Fruit fly (Drosophila melanogaster) whole organism, embryonic: ENCODE results near the gene Indy-2.
A peak's percentile ranks its signal among the peaks of the same experiment; 100 is the strongest.

Experiments
- Abd-B ChIP-seq: fragments of 200-800 bp; sonication (Bioruptor generic); optimal IDR thresholded peaks from 2 replicates; lab custom pipeline; 2018; ENCODE audit warnings: missing biosample characterization, mild to moderate bottlenecking, missing genetic modification characterization, moderate library complexity
- BEAF-32 ChIP-seq: fragments of 200-800 bp; sonication (Bioruptor generic); optimal IDR thresholded peaks from 3 replicates; lab custom pipeline; 2017; ENCODE audit warnings: missing biosample characterization, missing genetic modification characterization, mild to moderate bottlenecking, moderate library complexity, missing genetic modification reagents
- CG11723 ChIP-seq: fragments of 200-800 bp; sonication (Bioruptor generic); optimal IDR thresholded peaks from 2 replicates; lab custom pipeline; 2017; ENCODE audit warnings: missing biosample characterization, mild to moderate bottlenecking, missing genetic modification characterization
- CG12104 ChIP-seq: fragments of 200-800 bp; sonication (Bioruptor generic); optimal IDR thresholded peaks from 3 replicates; lab custom pipeline; 2016; ENCODE audit warnings: missing biosample characterization, missing genetic modification characterization
- CG13287 ChIP-seq: fragments of 200-800 bp; sonication (Bioruptor generic); IDR thresholded peaks from 2 replicates; pipeline ENCODE4 v1.3.6; 2022; ENCODE audit warnings: missing biosample characterization, missing genetic modification characterization; ENCODE audit not compliant: partially characterized antibody
- CG13424 ChIP-seq: fragments of 200-800 bp; sonication (Bioruptor generic); optimal IDR thresholded peaks from 2 replicates; lab custom pipeline; 2019; ENCODE audit warnings: missing biosample characterization, mild to moderate bottlenecking, missing genetic modification characterization, moderate library complexity
- CG14710 ChIP-seq: fragments of 200-800 bp; sonication (Bioruptor generic); optimal IDR thresholded peaks from 3 replicates; lab custom pipeline; 2019; ENCODE audit warnings: missing biosample characterization, mild to moderate bottlenecking, missing genetic modification characterization, moderate library complexity
- CG14860 ChIP-seq: fragments of 200-800 bp; sonication (Bioruptor generic); IDR thresholded peaks from 3 replicates; pipeline ENCODE4 v1.3.6; 2022; ENCODE audit warnings: missing biosample characterization, missing genetic modification characterization; ENCODE audit not compliant: partially characterized antibody
- CG17328 ChIP-seq: fragments of 200-800 bp; sonication (Bioruptor generic); IDR thresholded peaks from 2 replicates; pipeline ENCODE4 v1.3.6; 2022; ENCODE audit warnings: missing biosample characterization, missing genetic modification characterization
- CG17385 ChIP-seq: fragments of 200-800 bp; sonication (Bioruptor generic); optimal IDR thresholded peaks from 3 replicates; lab custom pipeline; 2018; ENCODE audit warnings: missing biosample characterization, mild to moderate bottlenecking, missing genetic modification characterization
- CG2116 ChIP-seq: fragments of 200-800 bp; sonication (Bioruptor generic); optimal IDR thresholded peaks from 3 replicates; lab custom pipeline; 2018; ENCODE audit warnings: missing biosample characterization, mild to moderate bottlenecking, missing genetic modification characterization
- CG30020 ChIP-seq: fragments of 200-800 bp; optimal IDR thresholded peaks from 2 replicates; lab custom pipeline; 2019; ENCODE audit warnings: missing biosample characterization, mild to moderate bottlenecking, missing genetic modification characterization, moderate library complexity
- CG31441 ChIP-seq: fragments of 200-800 bp; sonication (Bioruptor generic); IDR thresholded peaks from 2 replicates; pipeline ENCODE4 v1.3.6; 2022; ENCODE audit warnings: missing biosample characterization, missing genetic modification characterization
- CG32772 ChIP-seq: fragments of 200-800 bp; sonication (Bioruptor generic); IDR thresholded peaks from 2 replicates; pipeline ENCODE4 v1.3.6; 2022; ENCODE audit warnings: missing biosample characterization, missing genetic modification characterization
- CG3726 ChIP-seq: fragments of 200-800 bp; sonication (Bioruptor generic); IDR thresholded peaks from 3 replicates; pipeline ENCODE4, ENCODE4 v1.3.6; 2022; ENCODE audit warnings: missing biosample characterization, missing genetic modification characterization
- CG4617 ChIP-seq: fragments of 200-800 bp; sonication (Bioruptor generic); optimal IDR thresholded peaks from 3 replicates; lab custom pipeline; 2016; ENCODE audit warnings: missing biosample characterization, missing genetic modification characterization, borderline replicate concordance
- CG6254 ChIP-seq: fragments of 200-800 bp; sonication (Bioruptor generic); optimal IDR thresholded peaks from 3 replicates; lab custom pipeline; 2017; ENCODE audit warnings: mild to moderate bottlenecking, missing biosample characterization, missing genetic modification reagents, missing genetic modification characterization
- Dll ChIP-seq: fragments of 200-800 bp; sonication (Bioruptor generic); IDR thresholded peaks from 4 replicates; pipeline ENCODE4 v1.3.6; 2022; ENCODE audit warnings: missing biosample characterization, missing genetic modification characterization; ENCODE audit not compliant: partially characterized antibody
- Doc3 ChIP-seq: fragments of 200-800 bp; sonication (Bioruptor generic); IDR thresholded peaks from 3 replicates; pipeline ENCODE4 v1.3.6; 2022; ENCODE audit warnings: missing biosample characterization, missing genetic modification characterization; ENCODE audit not compliant: partially characterized antibody
- Dp ChIP-seq: fragments of 200-800 bp; sonication (Bioruptor generic); optimal IDR thresholded peaks from 2 replicates; lab custom pipeline; 2018; ENCODE audit warnings: missing biosample characterization, mild to moderate bottlenecking, missing genetic modification characterization, moderate library complexity
- E2f2 ChIP-seq: fragments of 200-800 bp; sonication (Bioruptor generic); IDR thresholded peaks from 2 replicates; pipeline ENCODE4 v1.3.6; 2022; ENCODE audit warnings: missing biosample characterization, missing genetic modification characterization
- Ets97D ChIP-seq: fragments of 200-800 bp; sonication (Bioruptor generic); optimal IDR thresholded peaks from 3 replicates; lab custom pipeline; 2016; ENCODE audit warnings: missing biosample characterization, missing genetic modification characterization
- H15 ChIP-seq: fragments of 200-800 bp; sonication (Bioruptor generic); IDR thresholded peaks from 3 replicates; pipeline ENCODE4 v1.3.6; 2022; ENCODE audit warnings: missing biosample characterization, missing genetic modification characterization
- MESR4 ChIP-seq: fragments of 200-800 bp; sonication (Bioruptor generic); optimal IDR thresholded peaks from 2 replicates; lab custom pipeline; 2018; ENCODE audit warnings: missing biosample characterization, mild to moderate bottlenecking, missing genetic modification characterization, moderate library complexity
- Med ChIP-seq: fragments of 200-800 bp; sonication (Bioruptor generic); peaks from one replicate; lab custom pipeline; 2016; ENCODE audit warnings: missing biosample characterization, missing genetic modification characterization, mild to moderate bottlenecking, inconsistent platforms, moderate library complexity
- Myb ChIP-seq: fragments of 200-800 bp; sonication (Bioruptor generic); optimal IDR thresholded peaks from 2 replicates; lab custom pipeline; 2016; ENCODE audit warnings: missing biosample characterization, missing genetic modification characterization
- Opbp ChIP-seq: fragments of 200-800 bp; sonication (Bioruptor generic); IDR thresholded peaks from 3 replicates; pipeline ENCODE4 v1.3.6; 2022; ENCODE audit warnings: missing biosample characterization, missing genetic modification characterization; ENCODE audit not compliant: partially characterized antibody
- Rx ChIP-seq: fragments of 200-800 bp; sonication (Bioruptor generic); IDR thresholded peaks from 2 replicates; pipeline ENCODE4 v1.3.6; 2022; ENCODE audit warnings: missing biosample characterization, missing genetic modification characterization
- Scr ChIP-seq: fragments of 200-800 bp; sonication (Bioruptor generic); IDR thresholded peaks from 2 replicates; pipeline ENCODE4 v1.3.6; 2022; ENCODE audit warnings: missing biosample characterization, missing genetic modification characterization; ENCODE audit not compliant: partially characterized antibody
- Sin3A ChIP-seq: fragments of >200 bp; optimal IDR thresholded peaks from 2 replicates; lab custom pipeline; 2018
- Sry-β ChIP-seq: fragments of 200-800 bp; sonication (Bioruptor generic); optimal IDR thresholded peaks from 2 replicates; lab custom pipeline; 2018; ENCODE audit warnings: missing biosample characterization, mild to moderate bottlenecking, missing genetic modification characterization, moderate library complexity
- YL-1 ChIP-seq: fragments of 200-800 bp; sonication (Bioruptor generic); optimal IDR thresholded peaks from 3 replicates; lab custom pipeline; 2017; ENCODE audit warnings: missing biosample characterization, mild to moderate bottlenecking, missing genetic modification characterization
- amos ChIP-seq: fragments of 200-800 bp; sonication (Bioruptor generic); IDR thresholded peaks from 2 replicates; pipeline ENCODE4 v1.3.6; 2022; ENCODE audit warnings: missing biosample characterization, missing genetic modification characterization; ENCODE audit not compliant: partially characterized antibody
- bbx ChIP-seq: fragments of 200-800 bp; sonication (Bioruptor generic); IDR thresholded peaks from 2 replicates; pipeline ENCODE4 v1.3.6; 2022; ENCODE audit warnings: missing biosample characterization, missing genetic modification characterization; ENCODE audit not compliant: partially characterized antibody
- bsh ChIP-seq, 2 experiments: fragments of 200-800 bp; sonication (Bioruptor generic); optimal IDR thresholded peaks; 2 replicates each; lab custom pipeline; 2017 to 2018; ENCODE audit warnings: mild to moderate bottlenecking in 2 of 2, missing biosample characterization in 2 of 2, missing genetic modification characterization in 2 of 2, moderate library complexity in 1 of 2
- ci ChIP-seq: fragments of 200-800 bp; sonication (Bioruptor generic); IDR thresholded peaks from 3 replicates; pipeline ENCODE4 v1.3.6; 2022; ENCODE audit warnings: missing biosample characterization, missing genetic modification characterization
- fu2 ChIP-seq: fragments of 200-800 bp; sonication (Bioruptor generic); optimal IDR thresholded peaks from 2 replicates; lab custom pipeline; 2016; ENCODE audit warnings: missing biosample characterization, missing genetic modification characterization
- gcm ChIP-seq: fragments of 200-800 bp; sonication (Bioruptor generic); optimal IDR thresholded peaks from 2 replicates; lab custom pipeline; 2019; ENCODE audit warnings: missing biosample characterization, mild to moderate bottlenecking, missing genetic modification characterization, moderate library complexity
- salm ChIP-seq: fragments of 200-800 bp; sonication (Bioruptor generic); optimal IDR thresholded peaks from 2 replicates; lab custom pipeline; 2018; ENCODE audit warnings: missing biosample characterization, mild to moderate bottlenecking, missing genetic modification characterization
- sd ChIP-seq: fragments of 200-800 bp; sonication (Bioruptor generic); optimal IDR thresholded peaks from 3 replicates; lab custom pipeline; 2018; ENCODE audit warnings: missing biosample characterization, mild to moderate bottlenecking, missing genetic modification characterization, moderate library complexity
- sim ChIP-seq: fragments of 200-800 bp; sonication (Bioruptor generic); IDR thresholded peaks from 2 replicates; pipeline ENCODE4 v1.3.6; 2022; ENCODE audit warnings: missing biosample characterization, missing genetic modification characterization
- slou ChIP-seq: fragments of 200-800 bp; sonication (Bioruptor generic); optimal IDR thresholded peaks from 3 replicates; lab custom pipeline; 2016; ENCODE audit warnings: missing biosample characterization, missing genetic modification characterization
- ssp ChIP-seq: fragments of 200-800 bp; sonication (Bioruptor generic); IDR thresholded peaks from 2 replicates; pipeline ENCODE4 v1.3.6; 2022; ENCODE audit warnings: missing biosample characterization, missing genetic modification characterization
- tna ChIP-seq: fragments of 200-800 bp; sonication (Bioruptor generic); IDR thresholded peaks from 2 replicates; pipeline ENCODE4 v1.3.6; 2022; ENCODE audit warnings: missing biosample characterization, missing genetic modification characterization; ENCODE audit not compliant: partially characterized antibody
- unc-4 ChIP-seq: fragments of 200-800 bp; sonication (Bioruptor generic); IDR thresholded peaks from 2 replicates; pipeline ENCODE4 v1.3.6; 2022; ENCODE audit warnings: missing biosample characterization, missing genetic modification characterization; ENCODE audit not compliant: partially characterized antibody
- yki ChIP-seq: fragments of >200 bp; optimal IDR thresholded peaks from 3 replicates; lab custom pipeline; 2018

Indy-2 gene

dm6 chr3R:20021152-20021769 lies 21.3 kb upstream of the Indy-2 start, which contains the start of the genes PIG-L and psidin (continued):
- TF ChIP-seq bsh (GFP tag; optimal IDR thresholded peaks at IDR 0.05; lab: Kevin White, UChicago) (peak in 1 of 2 experiments; percentile 80), fu2 (GFP tag; lab: Kevin White, UChicago) (peak; percentile 84), Sry-β (GFP tag; lab: Kevin White, UChicago) (peak; percentile 53), sim (GFP tag; lab: Robert Waterston, UW) (no peak), CG31441 (GFP tag; lab: Robert Waterston, UW) (peak; percentile 92), CG3726 (GFP tag; lab: Robert Waterston, UW) (no peak), gcm (GFP tag; lab: Kevin White, UChicago) (peak; percentile 82)

- TF ChIP-seq CG13424 (no peak), slou (GFP tag; lab: Kevin White, UChicago) (no peak), amos (GFP tag; lab: Robert Waterston, UW) (peak; percentile 51; the same call in 1 of the 2 replicates), CG17328 (GFP tag; lab: Robert Waterston, UW) (no peak), CG14860 (GFP tag; lab: Robert Waterston, UW) (0 out of 3 replicates have a peak, but pooled peaks have one; percentile 19), Med (peak; percentile 14), ssp (GFP tag; lab: Robert Waterston, UW) (no peak), BEAF-32 (GFP tag; lab: Kevin White, UChicago) (peak; percentile 56), CG6254 (peak; percentile 89), CG14710 (peak; percentile 5), Abd-B (GFP tag; lab: Kevin White, UChicago) (peak; percentile 53), CG2116 (GFP tag; lab: Kevin White, UChicago) (no peak), Ets97D (GFP tag; lab: Kevin White, UChicago) (peak; percentile 11), H15 (GFP tag; lab: Robert Waterston, UW) (no peak), CG32772 (GFP tag; lab: Robert Waterston, UW) (no peak), E2f2 (GFP tag; lab: Robert Waterston, UW) (peak; percentile 58), CG13287 (peak; percentile 57; the same call in 1 of the 2 replicates), Rx (GFP tag; lab: Robert Waterston, UW) (no peak), MESR4 (GFP tag; lab: Kevin White, UChicago) (peak; percentile 46), ci (GFP tag; lab: Robert Waterston, UW) (0 out of 3 replicates have a peak, but pooled peaks have one; percentile 21), tna (no peak), CG11723 (no peak), CG30020 (tag; lab: Kevin White, UChicago) (peak; percentile 17), Opbp (peak; percentile 45; the same call in 1 of the 3 replicates), Sin3A (lab: Kevin White, UChicago) (peak; percentile 22), sd (tag; lab: Kevin White, UChicago) (peak; percentile 74), Scr (GFP tag; lab: Robert Waterston, UW) (peak; percentile 34; the same call in 1 of the 2 replicates), CG12104 (GFP tag; lab: Kevin White, UChicago) (no peak), yki (no peak), unc-4 (GFP tag; lab: Robert Waterston, UW) (peak; percentile 30; the same call in 1 of the 2 replicates), Doc3 (GFP tag; lab: Robert Waterston, UW) (peak; percentile 41; the same call in 1 of the 3 replicates), CG4617 (GFP tag; lab: Kevin White, UChicago) (peak; percentile 67), salm (no peak), Dll (GFP tag; lab: Robert Waterston, UW) (peak; percentile 49; the same call in 2 of the 4 replicates), Myb (GFP tag; lab: Kevin White, UChicago) (peak; percentile 77), bbx (GFP tag; lab: Robert Waterston, UW) (peak; percentile 43; the same call in 1 of the 2 replicates), CG17385 (GFP tag; lab: Kevin White, UChicago) (peak; percentile 95), YL-1 (GFP tag; lab: Kevin White, UChicago) (peak; percentile 25), Dp (GFP tag; lab: Kevin White, UChicago) (peak; percentile 42)
Observed at dm6 chr3R:20027841-20028240, 14.7 kb upstream of the Indy-2 start, which contains the start of the genes CG4424 and CG4854. CG4424 (minus strand) TSS chr3R:20028040. CG4854 (plus strand) TSS chr3R:20028058.
